Worm (Caenorhabditis elegans): Measurements from ENCODE around the gene mtss-1.

mtss-1 gene

ce11 chrIII:8767889-8768361, at the start of gene mtss-1:
Gene mtss-1, plus strand, starts transcription at chrIII:8768311.
- TF ChIP-seq vab-7 (GFP tag; IDR thresholded peaks at IDR 0.05) (no peak), duxl-1 (tag; optimal IDR thresholded peaks at IDR 0.05; ENCODE audit: poor library complexity) (peak; percentile 51), F49E8.2 (tag; optimal IDR thresholded peaks at IDR 0.05; ENCODE audit: borderline replicate concordance) (no peak), nhr-10 (tag; optimal IDR thresholded peaks at IDR 0.05) (no peak), nhr-11 (tag; optimal IDR thresholded peaks at IDR 0.05) (no peak), F10B5.3 (tag; optimal IDR thresholded peaks at IDR 0.05) (no peak), dve-1 (tag; optimal IDR thresholded peaks at IDR 0.05; ENCODE audit: insufficient read depth) (peak; percentile 39), nhr-42 (GFP tag; IDR thresholded peaks at IDR 0.05) (no peak), ceh-44 (GFP tag; IDR thresholded peaks at IDR 0.05) (no peak), pha-4 (GFP tag; IDR thresholded peaks at IDR 0.05) (peak; percentile 39; the same call in 1 of the 2 replicates), pha-4 (tag; optimal IDR thresholded peaks at IDR 0.05) (no peak), mes-2 (tag; optimal IDR thresholded peaks at IDR 0.05; ENCODE audit: poor library complexity, severe bottlenecking) (peak; percentile 86), tra-1 (GFP tag; IDR thresholded peaks at IDR 0.05) (no peak), ZK337.2 (GFP tag; IDR thresholded peaks at IDR 0.05) (no peak), spr-1 (tag; optimal IDR thresholded peaks at IDR 0.05) (peak; percentile 41), unc-39 (tag; optimal IDR thresholded peaks at IDR 0.05) (no peak), jun-1 (tag; optimal IDR thresholded peaks at IDR 0.05) (no peak), mxl-3 (GFP tag; optimal IDR thresholded peaks at IDR 0.05) (peak; percentile 13), Y48G9A.11 (GFP tag; IDR thresholded peaks at IDR 0.05) (no peak), lin-15B (tag; optimal IDR thresholded peaks at IDR 0.05) (no peak), unc-130 (GFP tag; optimal IDR thresholded peaks at IDR 0.05) (peak; percentile 72), hlh-30 (tag; optimal IDR thresholded peaks at IDR 0.05; ENCODE audit: insufficient read depth) (peak; percentile 50), nhr-48 (tag; optimal IDR thresholded peaks at IDR 0.05) (peak; percentile 21), nhr-102 (tag; optimal IDR thresholded peaks at IDR 0.05) (peak; percentile 43), saeg-2 (GFP tag; IDR thresholded peaks at IDR 0.05) (no peak), lsy-2 (tag; optimal IDR thresholded peaks at IDR 0.05) (peak in 1 of 2 experiments; percentile 58), skn-1 (tag; optimal IDR thresholded peaks at IDR 0.05) (no peak), tag-97 (GFP tag; IDR thresholded peaks at IDR 0.05) (no peak), ztf-11 (tag; optimal IDR thresholded peaks at IDR 0.05) (no peak), hmg-1.1 (GFP tag; IDR thresholded peaks at IDR 0.05) (peak; percentile 65), T26A8.4 (GFP tag; IDR thresholded peaks at IDR 0.05) (0 out of 2 replicates have a peak, but pooled peaks have one; percentile 35), lin-38 (GFP tag; IDR thresholded peaks at IDR 0.05) (peak; percentile 67), snpc-4 (tag; optimal IDR thresholded peaks at IDR 0.05) (no peak), dmd-8 (GFP tag; IDR thresholded peaks at IDR 0.05) (no peak), ctbp-1 (GFP tag; IDR thresholded peaks at IDR 0.05) (no peak), dpl-1 (GFP tag; optimal IDR thresholded peaks at IDR 0.05) (peak; percentile 50), ztf-7 (tag; optimal IDR thresholded peaks at IDR 0.05) (peak; percentile 51), lir-3 (tag; optimal IDR thresholded peaks at IDR 0.05) (no peak), madf-5 (GFP tag; IDR thresholded peaks at IDR 0.05) (no peak), daf-19 (GFP tag; conservative IDR thresholded peaks at IDR 0.05) (no peak), ces-1 (GFP tag; optimal IDR thresholded peaks at IDR 0.05) (no peak), Y105C5A.15 (GFP tag; IDR thresholded peaks at IDR 0.05) (no peak), ceh-20 (GFP tag; IDR thresholded peaks at IDR 0.05) (no peak), T20F7.1 (GFP tag; optimal IDR thresholded peaks at IDR 0.05) (peak; percentile 42), daf-16 (GFP tag; optimal IDR thresholded peaks at IDR 0.05) (no peak), daf-16 (tag; optimal IDR thresholded peaks at IDR 0.05) (peak; percentile 65), D1046.2 (GFP tag; IDR thresholded peaks at IDR 0.05) (no peak), rbr-2 (tag; optimal IDR thresholded peaks at IDR 0.05) (peak; percentile 26), mep-1 (tag; optimal IDR thresholded peaks at IDR 0.05) (peak; percentile 59), hlh-11 (tag; optimal IDR thresholded peaks at IDR 0.05) (peak; percentile 33), arid-1 (GFP tag; conservative IDR thresholded peaks at IDR 0.05) (0 out of 2 replicates have a peak, but pooled peaks have one; percentile 53), ZK546.5 (tag; optimal IDR thresholded peaks at IDR 0.05) (no peak)
